Worm (Caenorhabditis elegans) whole organism, L2 larva: ENCODE measurements around the gene Y39E4B.13.

ENCODE experiments used
- C34F6.9 ChIP-seq: fragments of 150-350 bp; optimal IDR thresholded peaks from 2 replicates; lab custom pipeline; 2014; ENCODE audit warnings: missing biosample characterization, missing genetic modification characterization
- F13H6.1 ChIP-seq: sonication (generic microtip); optimal IDR thresholded peaks from 2 replicates; lab custom pipeline; 2016; ENCODE audit warnings: missing genetic modification characterization, missing compliant biosample characterization
- R02D3.7 ChIP-seq: fragments of 150-350 bp; optimal IDR thresholded peaks from 2 replicates; lab custom pipeline; 2014; ENCODE audit warnings: missing biosample characterization, missing genetic modification characterization
- Y55F3AM.14 ChIP-seq: fragments of 200-800 bp; sonication (Bioruptor generic); optimal IDR thresholded peaks from 2 replicates; lab custom pipeline; 2018; ENCODE audit warnings: mild to moderate bottlenecking, missing genetic modification characterization, missing compliant biosample characterization
- ZK546.5 ChIP-seq: sonication (generic microtip); optimal IDR thresholded peaks from 2 replicates; lab custom pipeline; 2017; ENCODE audit warnings: missing biosample characterization, missing genetic modification characterization
- alr-1 ChIP-seq: fragments of 150-350 bp; optimal IDR thresholded peaks from 2 replicates; lab custom pipeline; 2014; ENCODE audit warnings: missing biosample characterization, missing genetic modification characterization
- aly-2 ChIP-seq: fragments of 150-350 bp; optimal IDR thresholded peaks from 2 replicates; lab custom pipeline; 2014; ENCODE audit warnings: missing biosample characterization, missing genetic modification characterization
- ama-1 ChIP-seq: fragments of 150-350 bp; optimal IDR thresholded peaks from 2 replicates; lab custom pipeline; 2018; ENCODE audit warnings: inconsistent platforms
- blmp-1 ChIP-seq: sonication (generic microtip); optimal IDR thresholded peaks from 2 replicates; lab custom pipeline; 2017; ENCODE audit warnings: missing genetic modification characterization, mild to moderate bottlenecking, missing compliant biosample characterization, antibody characterized with exemption, moderate library complexity; ENCODE audit not compliant: insufficient read depth
- ceh-16 ChIP-seq: fragments of 150-350 bp; optimal IDR thresholded peaks from 2 replicates; lab custom pipeline; 2014; ENCODE audit warnings: missing biosample characterization, missing genetic modification characterization
- ceh-82 ChIP-seq: fragments of 150-350 bp; optimal IDR thresholded peaks from 2 replicates; lab custom pipeline; 2014; ENCODE audit warnings: missing biosample characterization, missing genetic modification characterization
- crh-2 ChIP-seq: sonication (generic microtip); optimal IDR thresholded peaks from 2 replicates; lab custom pipeline; 2017; ENCODE audit warnings: missing biosample characterization, missing genetic modification characterization
- dmd-4 ChIP-seq: sonication (generic microtip); optimal IDR thresholded peaks from 2 replicates; lab custom pipeline; 2017; ENCODE audit warnings: missing biosample characterization, missing genetic modification characterization
- egl-27 ChIP-seq: sonication (generic microtip); optimal IDR thresholded peaks from 3 replicates; lab custom pipeline; 2017; ENCODE audit warnings: missing biosample characterization, missing genetic modification reagents, missing genetic modification characterization
- elt-1 ChIP-seq: fragments of 150-350 bp; optimal IDR thresholded peaks from 2 replicates; lab custom pipeline; 2014; ENCODE audit warnings: missing biosample characterization, missing genetic modification characterization
- elt-3 ChIP-seq: sonication (generic microtip); optimal IDR thresholded peaks from 2 replicates; lab custom pipeline; 2017; ENCODE audit warnings: missing biosample characterization, missing genetic modification characterization
- fos-1 ChIP-seq: fragments of 150-350 bp; optimal IDR thresholded peaks from 2 replicates; lab custom pipeline; 2014; ENCODE audit warnings: missing biosample characterization, missing genetic modification characterization
- gmeb-1 ChIP-seq: fragments of 150-350 bp; optimal IDR thresholded peaks from 2 replicates; lab custom pipeline; 2014; ENCODE audit warnings: missing biosample characterization, missing genetic modification characterization
- lin-11 ChIP-seq: fragments of 150-350 bp; sonication (generic microtip); optimal IDR thresholded peaks from 2 replicates; lab custom pipeline; 2014; ENCODE audit warnings: missing biosample characterization, missing genetic modification characterization, inconsistent platforms, mixed read lengths
- lin-13 ChIP-seq: fragments of 150-350 bp; optimal IDR thresholded peaks from 2 replicates; lab custom pipeline; 2014; ENCODE audit warnings: missing biosample characterization, missing genetic modification reagents, missing genetic modification characterization
- lin-39 ChIP-seq: fragments of 150-350 bp; optimal IDR thresholded peaks from 2 replicates; lab custom pipeline; 2014; ENCODE audit warnings: missing biosample characterization, missing genetic modification reagents, missing genetic modification characterization
- lsy-2 ChIP-seq, 2 experiments: fragments of 150-350 bp in 1 of 2; sonication (generic microtip) in 1 of 2; optimal IDR thresholded peaks; 2 replicates each; lab custom pipeline; 2014 to 2017; ENCODE audit warnings: missing biosample characterization in 2 of 2, missing genetic modification characterization in 2 of 2
- mab-5 ChIP-seq: fragments of 150-350 bp; optimal IDR thresholded peaks from 2 replicates; lab custom pipeline; 2014; ENCODE audit warnings: missing biosample characterization, missing genetic modification characterization
- mbf-1 ChIP-seq: sonication (generic microtip); optimal IDR thresholded peaks from 2 replicates; lab custom pipeline; 2017; ENCODE audit warnings: missing biosample characterization, missing genetic modification characterization
- mdl-1 ChIP-seq, 2 experiments: fragments of 150-350 bp in 1 of 2; sonication (generic microtip) in 1 of 2; optimal IDR thresholded peaks; 2 replicates each; lab custom pipeline; 2017; ENCODE audit warnings: missing biosample characterization in 2 of 2, missing genetic modification characterization in 2 of 2
- nhr-10 ChIP-seq: sonication (generic microtip); optimal IDR thresholded peaks from 2 replicates; lab custom pipeline; 2017; ENCODE audit warnings: missing biosample characterization, missing genetic modification characterization
- nhr-11 ChIP-seq: fragments of 150-350 bp; optimal IDR thresholded peaks from 2 replicates; lab custom pipeline; 2014; ENCODE audit warnings: missing biosample characterization, missing genetic modification characterization
- nhr-12 ChIP-seq: fragments of 150-350 bp; optimal IDR thresholded peaks from 2 replicates; lab custom pipeline; 2014; ENCODE audit warnings: missing biosample characterization, missing genetic modification characterization
- nhr-129 ChIP-seq: fragments of 150-350 bp; optimal IDR thresholded peaks from 2 replicates; lab custom pipeline; 2014; ENCODE audit warnings: missing biosample characterization, missing genetic modification characterization
- nhr-21 ChIP-seq: fragments of 150-350 bp; optimal IDR thresholded peaks from 2 replicates; lab custom pipeline; 2014; ENCODE audit warnings: missing biosample characterization, missing genetic modification characterization
- nhr-23 ChIP-seq: fragments of 150-350 bp; optimal IDR thresholded peaks from 2 replicates; lab custom pipeline; 2014; ENCODE audit warnings: missing biosample characterization, missing genetic modification reagents, missing genetic modification characterization
- nhr-237 ChIP-seq: fragments of 150-350 bp; optimal IDR thresholded peaks from 2 replicates; lab custom pipeline; 2014; ENCODE audit warnings: missing biosample characterization, missing genetic modification characterization
- nhr-25 ChIP-seq: fragments of 150-350 bp; sonication (generic microtip); optimal IDR thresholded peaks from 3 replicates; lab custom pipeline; 2014; ENCODE audit warnings: missing biosample characterization, missing genetic modification characterization
- nhr-6 ChIP-seq: fragments of 150-350 bp; optimal IDR thresholded peaks from 2 replicates; lab custom pipeline; 2014; ENCODE audit warnings: missing biosample characterization, missing genetic modification characterization
- nhr-77 ChIP-seq: fragments of 150-350 bp; optimal IDR thresholded peaks from 2 replicates; lab custom pipeline; 2014; ENCODE audit warnings: missing biosample characterization, missing genetic modification characterization
- peb-1 ChIP-seq: fragments of 150-350 bp; optimal IDR thresholded peaks from 2 replicates; lab custom pipeline; 2014; ENCODE audit warnings: missing biosample characterization, missing genetic modification characterization
- sem-4 ChIP-seq: fragments of 150-350 bp; optimal IDR thresholded peaks from 2 replicates; lab custom pipeline; 2014; ENCODE audit warnings: missing biosample characterization, missing genetic modification reagents, missing genetic modification characterization
- skn-1 ChIP-seq: sonication (generic microtip); optimal IDR thresholded peaks from 2 replicates; lab custom pipeline; 2017; ENCODE audit warnings: missing biosample characterization, missing genetic modification characterization
- sma-3 ChIP-seq: sonication (generic microtip); optimal IDR thresholded peaks from 2 replicates; lab custom pipeline; 2016; ENCODE audit warnings: missing genetic modification reagents, missing genetic modification characterization, missing compliant biosample characterization
- sma-9 ChIP-seq, 2 experiments: fragments of 150-350 bp in 1 of 2; sonication (generic microtip) in 1 of 2; optimal IDR thresholded peaks; 2 replicates each; lab custom pipeline; 2014 to 2016; ENCODE audit warnings: missing genetic modification characterization in 2 of 2, mild to moderate bottlenecking in 1 of 2, missing biosample characterization in 1 of 2, missing compliant biosample characterization in 1 of 2, missing genetic modification reagents in 1 of 2, moderate library complexity in 1 of 2
- snpc-4 ChIP-seq: fragments of 150-350 bp; optimal IDR thresholded peaks from 2 replicates; lab custom pipeline; 2014; ENCODE audit warnings: missing biosample characterization, missing genetic modification characterization
- unc-39 ChIP-seq: fragments of 150-350 bp; optimal IDR thresholded peaks from 2 replicates; lab custom pipeline; 2014; ENCODE audit warnings: missing biosample characterization, missing genetic modification characterization
- unc-55 ChIP-seq: fragments of 150-350 bp; sonication (generic microtip); optimal IDR thresholded peaks from 3 replicates; lab custom pipeline; 2014; ENCODE audit warnings: missing biosample characterization, missing genetic modification reagents, missing genetic modification characterization
- unc-62 ChIP-seq: fragments of 150-350 bp; optimal IDR thresholded peaks from 2 replicates; lab custom pipeline; 2014; ENCODE audit warnings: missing biosample characterization, missing genetic modification reagents, missing genetic modification characterization
- zag-1 ChIP-seq: fragments of 150-350 bp; optimal IDR thresholded peaks from 2 replicates; lab custom pipeline; 2014; ENCODE audit warnings: missing biosample characterization, missing genetic modification characterization
- ztf-1 ChIP-seq: fragments of 200-800 bp; sonication (Bioruptor generic); conservative IDR thresholded peaks from 2 replicates; pipeline ENCODE4 v1.3.6; 2022; ENCODE audit warnings: missing genetic modification characterization, missing compliant biosample characterization
- ztf-11 ChIP-seq: sonication (generic microtip); optimal IDR thresholded peaks from 2 replicates; lab custom pipeline; 2017; ENCODE audit warnings: missing biosample characterization, missing genetic modification characterization
- ztf-4 ChIP-seq: fragments of 150-350 bp; optimal IDR thresholded peaks from 2 replicates; lab custom pipeline; 2014; ENCODE audit warnings: missing biosample characterization, missing genetic modification characterization

Y39E4B.13 gene

DNA sequence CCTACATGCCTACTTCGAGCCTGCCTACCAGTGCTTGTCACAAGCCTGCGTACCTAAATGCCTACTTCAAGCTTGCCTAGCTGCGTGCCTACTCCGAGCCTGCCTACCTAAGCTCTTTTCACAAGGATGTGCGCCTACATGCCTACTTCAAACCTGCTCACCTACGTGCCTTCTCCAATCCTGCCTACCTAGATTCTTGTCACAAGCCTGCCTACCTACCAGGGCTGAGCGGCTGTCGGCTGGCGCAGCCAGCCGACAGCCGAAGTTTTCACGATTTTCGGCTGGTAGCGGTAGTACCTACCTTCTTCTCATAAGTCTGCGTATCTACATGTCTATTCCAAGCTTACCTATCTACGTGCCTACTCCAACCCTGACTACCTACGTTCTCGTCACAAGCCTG lies 29.2 kb upstream of the Y39E4B.13 start:
- TF ChIP-seq crh-2 (no peak), lin-11 (no peak), ama-1 (no peak), lsy-2 (tag; optimal IDR thresholded peaks at IDR 0.05; lab: Kevin White, UChicago) (no peak), mdl-1 (tag; optimal IDR thresholded peaks at IDR 0.05; lab: Kevin White, UChicago) (no peak), nhr-129 (tag; lab: Kevin White, UChicago) (no peak), C34F6.9 (tag; lab: Kevin White, UChicago) (no peak)

DNA sequence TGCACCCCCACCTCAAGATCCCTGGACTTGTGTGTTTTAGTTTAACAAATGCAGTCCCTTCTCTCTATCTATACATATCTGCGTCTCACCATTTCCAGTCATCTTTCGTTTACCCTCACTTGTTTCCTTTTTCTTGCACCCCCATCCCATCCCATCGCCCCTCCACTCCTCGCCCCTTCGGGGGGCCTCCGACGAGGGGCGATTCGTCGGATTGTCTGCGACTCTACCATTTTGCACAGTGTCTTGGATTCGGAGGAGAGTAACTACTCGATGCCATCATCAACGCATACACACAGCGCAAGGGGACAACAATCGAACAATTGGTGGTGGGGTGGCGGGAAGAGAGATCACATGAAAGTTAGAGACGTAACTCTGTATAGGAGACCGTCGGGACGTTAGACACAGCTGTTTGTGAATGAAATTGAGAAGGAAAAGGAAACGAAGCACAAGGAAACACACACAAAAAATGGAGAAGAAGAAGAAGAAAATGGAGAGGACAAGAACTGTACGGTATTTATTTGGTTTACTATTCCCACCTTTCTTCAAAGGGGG lies 28.4 kb upstream of the Y39E4B.13 start:
- TF ChIP-seq C34F6.9 (tag; lab: Kevin White, UChicago) (peak; percentile 96), unc-55 (GFP tag; lab: Kevin White, UChicago) (peak; percentile 76), nhr-21 (tag; lab: Kevin White, UChicago) (peak; percentile 84), ztf-4 (tag; lab: Kevin White, UChicago) (peak; percentile 90), sem-4 (tag; lab: Kevin White, UChicago) (peak; percentile 99), nhr-77 (tag; lab: Kevin White, UChicago) (no peak), peb-1 (peak; percentile 53), R02D3.7 (tag; lab: Kevin White, UChicago) (peak; percentile 17), nhr-25 (tag; lab: Kevin White, UChicago) (peak; percentile 89), blmp-1 (tag; lab: Kevin White, UChicago) (peak; percentile 38), nhr-11 (tag; lab: Kevin White, UChicago) (no peak), unc-62 (GFP tag; lab: Kevin White, UChicago) (peak; percentile 67), ceh-82 (tag; lab: Kevin White, UChicago) (peak; percentile 61), nhr-129 (tag; lab: Kevin White, UChicago) (peak; percentile 98), mdl-1 (tag; optimal IDR thresholded peaks at IDR 0.05; lab: Kevin White, UChicago) (peak; percentile 85 to 89), lin-39 (tag; lab: Kevin White, UChicago) (peak; percentile 40), mbf-1 (tag; lab: Kevin White, UChicago) (no peak), unc-39 (peak; percentile 75), skn-1 (tag; lab: Kevin White, UChicago) (no peak), elt-3 (no peak), Y55F3AM.14 (peak; percentile 87), lsy-2 (tag; optimal IDR thresholded peaks at IDR 0.05; lab: Kevin White, UChicago) (peak; percentile 77 to 91), snpc-4 (tag; lab: Kevin White, UChicago) (peak; percentile 88), F13H6.1 (tag; lab: Kevin White, UChicago) (peak; percentile 98), elt-1 (tag; lab: Kevin White, UChicago) (no peak), aly-2 (no peak), mab-5 (peak; percentile 90), sma-3 (peak; percentile 88), crh-2 (peak; percentile 96), lin-11 (peak; percentile 64), nhr-237 (tag; lab: Kevin White, UChicago) (peak; percentile 4), zag-1 (tag; lab: Kevin White, UChicago) (peak; percentile 97), dmd-4 (tag; lab: Kevin White, UChicago) (no peak), ztf-11 (no peak), ceh-16 (peak; percentile 98), nhr-10 (tag; lab: Kevin White, UChicago) (no peak), gmeb-1 (peak; percentile 73), nhr-23 (tag; lab: Kevin White, UChicago) (no peak), ama-1 (no peak), ztf-1 (no peak), lin-13 (peak; percentile 92), nhr-6 (tag; lab: Kevin White, UChicago) (peak; percentile 92), nhr-12 (tag; lab: Kevin White, UChicago) (no peak), sma-9 (GFP tag; optimal IDR thresholded peaks at IDR 0.05; lab: Kevin White, UChicago) (peak; percentile 89), sma-9 (tag; optimal IDR thresholded peaks at IDR 0.05; lab: Kevin White, UChicago) (no peak), ZK546.5 (tag; lab: Kevin White, UChicago) (peak; percentile 11), alr-1 (tag; lab: Kevin White, UChicago) (no peak), fos-1 (tag; lab: Kevin White, UChicago) (peak; percentile 91), egl-27 (tag; lab: Kevin White, UChicago) (peak; percentile 91)
